Worm (Caenorhabditis elegans) whole organism, L2 larva: ENCODE results near the gene F10A3.12.

Experiments
- C34F6.9 ChIP-seq: fragments of 150-350 bp; optimal IDR thresholded peaks from 2 replicates; lab custom pipeline; 2014; ENCODE audit warnings: missing biosample characterization, missing genetic modification characterization
- F13H6.1 ChIP-seq: sonication (generic microtip); optimal IDR thresholded peaks from 2 replicates; lab custom pipeline; 2016; ENCODE audit warnings: missing genetic modification characterization, missing compliant biosample characterization
- R02D3.7 ChIP-seq: fragments of 150-350 bp; optimal IDR thresholded peaks from 2 replicates; lab custom pipeline; 2014; ENCODE audit warnings: missing biosample characterization, missing genetic modification characterization
- Y55F3AM.14 ChIP-seq: fragments of 200-800 bp; sonication (Bioruptor generic); optimal IDR thresholded peaks from 2 replicates; lab custom pipeline; 2018; ENCODE audit warnings: mild to moderate bottlenecking, missing genetic modification characterization, missing compliant biosample characterization
- ZK546.5 ChIP-seq: sonication (generic microtip); optimal IDR thresholded peaks from 2 replicates; lab custom pipeline; 2017; ENCODE audit warnings: missing biosample characterization, missing genetic modification characterization
- aly-2 ChIP-seq: fragments of 150-350 bp; optimal IDR thresholded peaks from 2 replicates; lab custom pipeline; 2014; ENCODE audit warnings: missing biosample characterization, missing genetic modification characterization
- blmp-1 ChIP-seq: sonication (generic microtip); optimal IDR thresholded peaks from 2 replicates; lab custom pipeline; 2017; ENCODE audit warnings: missing genetic modification characterization, mild to moderate bottlenecking, missing compliant biosample characterization, antibody characterized with exemption, moderate library complexity; ENCODE audit not compliant: insufficient read depth
- ceh-16 ChIP-seq: fragments of 150-350 bp; optimal IDR thresholded peaks from 2 replicates; lab custom pipeline; 2014; ENCODE audit warnings: missing biosample characterization, missing genetic modification characterization
- ceh-82 ChIP-seq: fragments of 150-350 bp; optimal IDR thresholded peaks from 2 replicates; lab custom pipeline; 2014; ENCODE audit warnings: missing biosample characterization, missing genetic modification characterization
- dmd-4 ChIP-seq: sonication (generic microtip); optimal IDR thresholded peaks from 2 replicates; lab custom pipeline; 2017; ENCODE audit warnings: missing biosample characterization, missing genetic modification characterization
- elt-1 ChIP-seq: fragments of 150-350 bp; optimal IDR thresholded peaks from 2 replicates; lab custom pipeline; 2014; ENCODE audit warnings: missing biosample characterization, missing genetic modification characterization
- elt-3 ChIP-seq: sonication (generic microtip); optimal IDR thresholded peaks from 2 replicates; lab custom pipeline; 2017; ENCODE audit warnings: missing biosample characterization, missing genetic modification characterization
- fos-1 ChIP-seq: fragments of 150-350 bp; optimal IDR thresholded peaks from 2 replicates; lab custom pipeline; 2014; ENCODE audit warnings: missing biosample characterization, missing genetic modification characterization
- gmeb-1 ChIP-seq: fragments of 150-350 bp; optimal IDR thresholded peaks from 2 replicates; lab custom pipeline; 2014; ENCODE audit warnings: missing biosample characterization, missing genetic modification characterization
- lin-11 ChIP-seq: fragments of 150-350 bp; sonication (generic microtip); optimal IDR thresholded peaks from 2 replicates; lab custom pipeline; 2014; ENCODE audit warnings: missing biosample characterization, missing genetic modification characterization, inconsistent platforms, mixed read lengths
- lin-13 ChIP-seq: fragments of 150-350 bp; optimal IDR thresholded peaks from 2 replicates; lab custom pipeline; 2014; ENCODE audit warnings: missing biosample characterization, missing genetic modification reagents, missing genetic modification characterization
- lin-39 ChIP-seq: fragments of 150-350 bp; optimal IDR thresholded peaks from 2 replicates; lab custom pipeline; 2014; ENCODE audit warnings: missing biosample characterization, missing genetic modification reagents, missing genetic modification characterization
- lsy-2 ChIP-seq, 2 experiments: fragments of 150-350 bp in 1 of 2; sonication (generic microtip) in 1 of 2; optimal IDR thresholded peaks; 2 replicates each; lab custom pipeline; 2014 to 2017; ENCODE audit warnings: missing biosample characterization in 2 of 2, missing genetic modification characterization in 2 of 2
- mab-5 ChIP-seq: fragments of 150-350 bp; optimal IDR thresholded peaks from 2 replicates; lab custom pipeline; 2014; ENCODE audit warnings: missing biosample characterization, missing genetic modification characterization
- mbf-1 ChIP-seq: sonication (generic microtip); optimal IDR thresholded peaks from 2 replicates; lab custom pipeline; 2017; ENCODE audit warnings: missing biosample characterization, missing genetic modification characterization
- mdl-1 ChIP-seq, 2 experiments: fragments of 150-350 bp in 1 of 2; sonication (generic microtip) in 1 of 2; optimal IDR thresholded peaks; 2 replicates each; lab custom pipeline; 2017; ENCODE audit warnings: missing biosample characterization in 2 of 2, missing genetic modification characterization in 2 of 2
- nhr-10 ChIP-seq: sonication (generic microtip); optimal IDR thresholded peaks from 2 replicates; lab custom pipeline; 2017; ENCODE audit warnings: missing biosample characterization, missing genetic modification characterization
- nhr-11 ChIP-seq: fragments of 150-350 bp; optimal IDR thresholded peaks from 2 replicates; lab custom pipeline; 2014; ENCODE audit warnings: missing biosample characterization, missing genetic modification characterization
- nhr-129 ChIP-seq: fragments of 150-350 bp; optimal IDR thresholded peaks from 2 replicates; lab custom pipeline; 2014; ENCODE audit warnings: missing biosample characterization, missing genetic modification characterization
- nhr-25 ChIP-seq: fragments of 150-350 bp; sonication (generic microtip); optimal IDR thresholded peaks from 3 replicates; lab custom pipeline; 2014; ENCODE audit warnings: missing biosample characterization, missing genetic modification characterization
- nhr-77 ChIP-seq: fragments of 150-350 bp; optimal IDR thresholded peaks from 2 replicates; lab custom pipeline; 2014; ENCODE audit warnings: missing biosample characterization, missing genetic modification characterization
- sem-4 ChIP-seq: fragments of 150-350 bp; optimal IDR thresholded peaks from 2 replicates; lab custom pipeline; 2014; ENCODE audit warnings: missing biosample characterization, missing genetic modification reagents, missing genetic modification characterization
- sma-3 ChIP-seq: sonication (generic microtip); optimal IDR thresholded peaks from 2 replicates; lab custom pipeline; 2016; ENCODE audit warnings: missing genetic modification reagents, missing genetic modification characterization, missing compliant biosample characterization
- sma-9 ChIP-seq, 2 experiments: fragments of 150-350 bp in 1 of 2; sonication (generic microtip) in 1 of 2; optimal IDR thresholded peaks; 2 replicates each; lab custom pipeline; 2014 to 2016; ENCODE audit warnings: missing genetic modification characterization in 2 of 2, mild to moderate bottlenecking in 1 of 2, missing biosample characterization in 1 of 2, missing compliant biosample characterization in 1 of 2, missing genetic modification reagents in 1 of 2, moderate library complexity in 1 of 2
- snpc-4 ChIP-seq: fragments of 150-350 bp; optimal IDR thresholded peaks from 2 replicates; lab custom pipeline; 2014; ENCODE audit warnings: missing biosample characterization, missing genetic modification characterization
- unc-39 ChIP-seq: fragments of 150-350 bp; optimal IDR thresholded peaks from 2 replicates; lab custom pipeline; 2014; ENCODE audit warnings: missing biosample characterization, missing genetic modification characterization
- unc-55 ChIP-seq: fragments of 150-350 bp; sonication (generic microtip); optimal IDR thresholded peaks from 3 replicates; lab custom pipeline; 2014; ENCODE audit warnings: missing biosample characterization, missing genetic modification reagents, missing genetic modification characterization
- unc-62 ChIP-seq: fragments of 150-350 bp; optimal IDR thresholded peaks from 2 replicates; lab custom pipeline; 2014; ENCODE audit warnings: missing biosample characterization, missing genetic modification reagents, missing genetic modification characterization
- zag-1 ChIP-seq: fragments of 150-350 bp; optimal IDR thresholded peaks from 2 replicates; lab custom pipeline; 2014; ENCODE audit warnings: missing biosample characterization, missing genetic modification characterization
- ztf-11 ChIP-seq: sonication (generic microtip); optimal IDR thresholded peaks from 2 replicates; lab custom pipeline; 2017; ENCODE audit warnings: missing biosample characterization, missing genetic modification characterization
- ztf-4 ChIP-seq: fragments of 150-350 bp; optimal IDR thresholded peaks from 2 replicates; lab custom pipeline; 2014; ENCODE audit warnings: missing biosample characterization, missing genetic modification characterization

The F10A3.12 gene

ce11 chrV:16165936-16166335, 2.1 kb downstream of the F10A3.12 start, which contains the start of gene str-108:
TSS of gene str-108 (plus strand) at chrV:16166236.
- no peak for TF ChIP-seq unc-39 (tag; lab: Kevin White, UChicago)
- no peak for TF ChIP-seq elt-3
- TF ChIP-seq dmd-4 (tag; lab: Kevin White, UChicago) = no peak
- TF ChIP-seq F13H6.1 = no peak
- no peak for TF ChIP-seq mab-5 (tag; lab: Kevin White, UChicago)
- TF ChIP-seq nhr-10 (tag; lab: Kevin White, UChicago) = no peak
- no peak for TF ChIP-seq lin-11 (tag; lab: Kevin White, UChicago)
- TF ChIP-seq ztf-11 (tag; lab: Kevin White, UChicago) = no peak
- no peak for TF ChIP-seq aly-2 (tag; lab: Kevin White, UChicago)
- TF ChIP-seq elt-1 = no peak
- TF ChIP-seq C34F6.9 = no peak
- TF ChIP-seq, all 48 proteins: peak for 0

- TF ChIP-seq gmeb-1 (tag; lab: Kevin White, UChicago) (no peak), blmp-1 (no peak), Y55F3AM.14 (no peak), unc-62 (GFP tag; lab: Kevin White, UChicago) (no peak), elt-1 (no peak), R02D3.7 (no peak), sma-9 (GFP tag; optimal IDR thresholded peaks at IDR 0.05; lab: Kevin White, UChicago) (no peak), sma-9 (tag; optimal IDR thresholded peaks at IDR 0.05; lab: Kevin White, UChicago) (no peak), snpc-4 (tag; lab: Kevin White, UChicago) (no peak), unc-55 (GFP tag; lab: Kevin White, UChicago) (no peak), nhr-11 (tag; lab: Kevin White, UChicago) (no peak), mdl-1 (tag; optimal IDR thresholded peaks at IDR 0.05; lab: Kevin White, UChicago) (no peak), nhr-25 (no peak), nhr-77 (tag; lab: Kevin White, UChicago) (no peak)
Observed at ce11 chrV:16169026-16169425, 5.2 kb downstream of the F10A3.12 start, which contains the start of gene str-111. TSS of gene str-111 (minus strand) at chrV:16169126.

- TF ChIP-seq nhr-129 (no peak), mbf-1 (tag; lab: Kevin White, UChicago) (no peak)
- TF ChIP-seq, all 48 proteins: peak for 0
Observed at ce11 chrV:16171721-16172120, 7.9 kb downstream of the F10A3.12 start, which contains the start of gene K05D4.9. TSS of gene K05D4.9 (minus strand) at chrV:16171821.

DNA sequence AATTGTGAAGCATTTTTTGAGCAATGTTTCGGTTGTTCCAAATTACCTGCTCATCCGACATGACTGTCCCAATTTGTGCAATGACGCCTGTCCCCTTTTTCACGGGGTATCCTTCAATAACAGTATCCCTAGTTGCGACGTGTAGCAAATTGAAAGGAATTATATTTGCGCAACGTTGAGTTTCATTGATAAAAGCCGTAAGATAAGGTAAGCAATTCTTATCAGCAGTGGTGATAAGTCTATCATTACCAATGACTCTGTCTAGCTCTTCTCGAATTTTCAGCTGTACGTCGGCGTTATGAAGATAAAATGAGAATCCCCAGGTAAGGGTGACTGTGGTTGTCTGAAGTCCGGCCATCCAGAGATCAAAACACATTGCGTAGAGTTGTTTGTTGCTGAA, 10.3 kb downstream of the F10A3.12 start:
- TF ChIP-seq lin-11 (tag; lab: Kevin White, UChicago) (no peak), fos-1 (tag; lab: Kevin White, UChicago) (peak; percentile 35)

DNA sequence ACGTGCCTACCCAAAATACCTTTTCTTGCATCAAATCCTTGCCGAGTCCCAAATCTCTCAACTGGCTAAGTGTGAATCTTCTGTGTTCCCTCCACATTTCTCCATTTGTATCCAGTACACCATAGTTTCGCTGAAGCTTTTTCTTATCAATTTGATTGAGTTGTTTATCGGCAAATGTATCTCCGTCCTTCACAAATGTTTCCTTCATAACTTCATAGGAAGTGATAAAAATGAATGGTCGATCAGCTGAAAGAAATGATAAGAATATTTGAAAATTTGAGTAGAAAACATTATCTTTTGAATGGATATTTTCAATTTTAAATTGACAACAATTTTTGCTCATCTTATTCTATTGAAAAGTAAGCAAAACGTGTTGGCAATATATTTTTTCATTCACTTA, 11.4 kb downstream of the F10A3.12 start:
- TF ChIP-seq fos-1 (tag; lab: Kevin White, UChicago) = peak; percentile 65
- TF ChIP-seq ceh-82 = no peak

ce11 chrV:16175757-16176156, 11.9 kb downstream of the F10A3.12 start, which contains the start of gene cyp-33D1:
TSS of gene cyp-33D1 (minus strand) at chrV:16175857.
- TF ChIP-seq ztf-11 (tag; lab: Kevin White, UChicago) = no peak
- TF ChIP-seq nhr-129 = no peak
- TF ChIP-seq nhr-25 = no peak
- no peak for TF ChIP-seq R02D3.7
- TF ChIP-seq ceh-82 = no peak
- TF ChIP-seq lin-13 (GFP tag; lab: Kevin White, UChicago) = no peak

DNA sequence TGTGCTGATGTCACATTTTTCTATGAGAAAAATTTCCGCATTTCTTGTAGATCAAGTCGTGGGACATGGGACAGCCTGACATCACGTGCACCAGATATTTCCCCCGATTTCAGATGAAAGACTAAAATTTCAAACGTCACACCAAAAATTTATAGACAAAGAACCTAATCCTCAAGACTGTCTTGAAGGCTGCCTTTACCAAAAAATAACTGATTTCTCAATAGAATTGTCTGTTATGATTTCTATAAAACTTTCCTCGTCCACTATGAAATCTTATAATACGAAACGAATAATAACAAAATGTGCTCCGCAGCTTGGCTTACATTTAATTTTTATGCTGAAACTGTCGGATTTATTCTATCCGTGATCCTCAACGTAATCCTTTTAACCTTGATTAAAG, 16.5 kb downstream of the F10A3.12 start, which contains the start of gene str-106:
TSS of gene str-106 (plus strand) at position 301 of the 400 bp plus-strand sequence.
- TF ChIP-seq ceh-16 (tag; lab: Kevin White, UChicago) (no peak), ztf-4 (tag; lab: Kevin White, UChicago) (no peak), elt-3 (no peak), Y55F3AM.14 (no peak), snpc-4 (tag; lab: Kevin White, UChicago) (no peak), F13H6.1 (no peak), lsy-2 (tag; optimal IDR thresholded peaks at IDR 0.05; lab: Kevin White, UChicago) (no peak), blmp-1 (no peak), lin-11 (tag; lab: Kevin White, UChicago) (no peak), lin-39 (tag; lab: Kevin White, UChicago) (no peak), sem-4 (tag; lab: Kevin White, UChicago) (no peak), sma-3 (GFP tag; lab: Kevin White, UChicago) (no peak), zag-1 (tag; lab: Kevin White, UChicago) (no peak), aly-2 (tag; lab: Kevin White, UChicago) (no peak), ZK546.5 (tag; lab: Kevin White, UChicago) (no peak), ceh-82 (no peak)
